Worm (Caenorhabditis elegans) whole organism, L3 larva: ENCODE results near the gene C23H3.5.

Source experiments
- ceh-82 ChIP-seq: fragments of 150-350 bp; optimal IDR thresholded peaks from 2 replicates; lab custom pipeline; 2014; ENCODE audit warnings: missing biosample characterization, missing genetic modification characterization
- egl-27 ChIP-seq: sonication (generic microtip); optimal IDR thresholded peaks from 4 replicates; lab custom pipeline; 2017; ENCODE audit warnings: missing biosample characterization, missing genetic modification reagents, missing genetic modification characterization
- fos-1 ChIP-seq: fragments of 150-350 bp; optimal IDR thresholded peaks from 2 replicates; lab custom pipeline; 2014; ENCODE audit warnings: missing biosample characterization, missing genetic modification characterization
- jun-1 ChIP-seq: fragments of 150-350 bp; optimal IDR thresholded peaks from 2 replicates; lab custom pipeline; 2014; ENCODE audit warnings: missing biosample characterization, missing genetic modification reagents, missing genetic modification characterization
- nhr-67 ChIP-seq: fragments of 150-350 bp; optimal IDR thresholded peaks from 2 replicates; lab custom pipeline; 2014; ENCODE audit warnings: missing biosample characterization, missing genetic modification characterization
- nhr-77 ChIP-seq: fragments of 150-350 bp; optimal IDR thresholded peaks from 2 replicates; lab custom pipeline; 2014; ENCODE audit warnings: missing biosample characterization, missing genetic modification characterization

DNA sequence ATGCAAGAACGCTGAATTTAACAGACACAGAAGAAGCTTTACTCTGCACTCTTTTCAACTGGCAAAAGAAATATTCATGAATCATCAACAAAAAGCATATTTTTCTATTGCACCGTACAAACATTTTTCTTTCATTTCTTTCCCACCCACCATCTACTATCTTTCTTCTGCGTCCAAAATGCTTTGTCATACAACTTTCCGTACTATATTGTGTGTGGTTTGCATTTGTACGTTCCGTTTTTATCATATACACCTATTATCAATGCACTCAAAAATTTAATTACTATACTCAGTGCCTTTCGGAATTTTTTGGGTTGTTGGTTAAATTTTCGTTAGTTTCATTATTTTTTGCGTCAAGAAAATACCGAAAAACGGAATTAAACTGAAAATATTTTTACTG lies 20.3 kb downstream of the C23H3.5 start:
- no peak for TF ChIP-seq nhr-77 (tag; lab: Kevin White, UChicago)
- no peak for TF ChIP-seq jun-1 (tag; lab: Kevin White, UChicago)
- TF ChIP-seq egl-27 (tag; lab: Kevin White, UChicago) = no peak
- TF ChIP-seq nhr-67 (tag; lab: Kevin White, UChicago) = no peak
- TF ChIP-seq fos-1 = no peak
- no peak for TF ChIP-seq ceh-82 (tag; lab: Kevin White, UChicago)
